Fruit fly (Drosophila melanogaster) whole organism, embryonic: ENCODE data around the gene Nsun2.

ENCODE experiments used
- Antp ChIP-seq: fragments of 200-800 bp; sonication (Bioruptor generic); optimal IDR thresholded peaks from 3 replicates; lab custom pipeline; 2016; ENCODE audit warnings: missing biosample characterization, missing genetic modification characterization
- B-H2 ChIP-seq: fragments of 200-800 bp; sonication (Bioruptor generic); optimal IDR thresholded peaks from 2 replicates; lab custom pipeline; 2018; ENCODE audit warnings: missing biosample characterization, mild to moderate bottlenecking, missing genetic modification characterization
- CG1024 ChIP-seq: fragments of 200-800 bp; sonication (Bioruptor generic); IDR thresholded peaks from 2 replicates; pipeline ENCODE4 v1.3.6; 2022; ENCODE audit warnings: missing biosample characterization, missing genetic modification characterization
- CG10654 ChIP-seq: fragments of 200-800 bp; sonication (Bioruptor generic); optimal IDR thresholded peaks from 2 replicates; lab custom pipeline; 2016; ENCODE audit warnings: missing biosample characterization, missing genetic modification characterization
- CG11093 ChIP-seq: fragments of 200-800 bp; sonication (Bioruptor generic); IDR thresholded peaks from 3 replicates; pipeline ENCODE4 v1.3.6; 2022; ENCODE audit warnings: missing biosample characterization, missing genetic modification characterization
- CG11504 ChIP-seq: fragments of 200-800 bp; sonication (Bioruptor generic); optimal IDR thresholded peaks from 3 replicates; lab custom pipeline; 2019; ENCODE audit warnings: missing biosample characterization, mild to moderate bottlenecking, missing genetic modification characterization, moderate library complexity
- CG12942 ChIP-seq: fragments of 200-800 bp; sonication (Bioruptor generic); optimal IDR thresholded peaks from 3 replicates; lab custom pipeline; 2016; ENCODE audit warnings: missing biosample characterization, missing genetic modification characterization
- CG13296 ChIP-seq: fragments of 200-800 bp; sonication (Bioruptor generic); optimal IDR thresholded peaks from 3 replicates; lab custom pipeline; 2018; ENCODE audit warnings: missing biosample characterization, mild to moderate bottlenecking, missing genetic modification characterization
- CG14014 ChIP-seq: fragments of 200-800 bp; sonication (Bioruptor generic); IDR thresholded peaks from 2 replicates; pipeline ENCODE4 v1.3.6; 2022; ENCODE audit warnings: missing biosample characterization, missing genetic modification characterization
- CG14050 ChIP-seq: fragments of 200-800 bp; sonication (Bioruptor generic); IDR thresholded peaks from 3 replicates; pipeline ENCODE4 v1.3.6; 2022; ENCODE audit warnings: missing biosample characterization, missing genetic modification characterization
- CG18011 ChIP-seq: fragments of 200-800 bp; sonication (Bioruptor generic); optimal IDR thresholded peaks from 2 replicates; lab custom pipeline; 2017; ENCODE audit warnings: missing biosample characterization, missing genetic modification characterization, mild to moderate bottlenecking, moderate library complexity, missing genotype
- CG2120 ChIP-seq: fragments of 200-800 bp; sonication (Bioruptor generic); optimal IDR thresholded peaks from 3 replicates; lab custom pipeline; 2016; ENCODE audit warnings: missing biosample characterization, missing genetic modification characterization
- CG2712 ChIP-seq: fragments of 200-800 bp; optimal IDR thresholded peaks from 3 replicates; lab custom pipeline; 2019; ENCODE audit warnings: missing biosample characterization, mild to moderate bottlenecking, missing genetic modification characterization, moderate library complexity
- CG3163 ChIP-seq: fragments of 200-800 bp; sonication (Bioruptor generic); optimal IDR thresholded peaks from 3 replicates; lab custom pipeline; 2016; ENCODE audit warnings: missing biosample characterization, missing genetic modification characterization
- CG4854 ChIP-seq: fragments of 200-800 bp; sonication (Bioruptor generic); optimal IDR thresholded peaks from 2 replicates; lab custom pipeline; 2016; ENCODE audit warnings: missing biosample characterization, missing genetic modification characterization, inconsistent platforms
- CG5953 ChIP-seq: fragments of 200-800 bp; sonication (Bioruptor generic); IDR thresholded peaks from 2 replicates; pipeline ENCODE4 v1.3.6; 2022; ENCODE audit warnings: missing biosample characterization, missing genetic modification characterization
- CG6689 ChIP-seq: fragments of 200-800 bp; sonication (Bioruptor generic); IDR thresholded peaks from 2 replicates; pipeline ENCODE4 v1.3.6; 2022; ENCODE audit warnings: missing biosample characterization, missing genetic modification characterization
- CG8388 ChIP-seq: fragments of 200-800 bp; sonication (Bioruptor generic); optimal IDR thresholded peaks from 2 replicates; lab custom pipeline; 2019; ENCODE audit warnings: missing biosample characterization, mild to moderate bottlenecking, missing genetic modification characterization, moderate library complexity
- CG9437 ChIP-seq: fragments of 200-800 bp; sonication (Bioruptor generic); optimal IDR thresholded peaks from 2 replicates; lab custom pipeline; 2018; ENCODE audit warnings: missing biosample characterization, mild to moderate bottlenecking, missing genetic modification characterization
- CG9727 ChIP-seq: fragments of 200-800 bp; sonication (Bioruptor generic); optimal IDR thresholded peaks from 3 replicates; lab custom pipeline; 2017; ENCODE audit warnings: missing biosample characterization, mild to moderate bottlenecking, missing genetic modification characterization
- Dad ChIP-seq: fragments of 200-800 bp; sonication (Bioruptor generic); optimal IDR thresholded peaks from 3 replicates; lab custom pipeline; 2016; ENCODE audit warnings: missing biosample characterization, missing genetic modification characterization
- Dref ChIP-seq: fragments of 200-800 bp; sonication (Bioruptor generic); IDR thresholded peaks from 2 replicates; pipeline ENCODE4 v1.3.6; 2022; ENCODE audit warnings: missing biosample characterization, missing genetic modification characterization
- Fer3 ChIP-seq: fragments of 200-800 bp; sonication (Bioruptor generic); optimal IDR thresholded peaks from 2 replicates; lab custom pipeline; 2018; ENCODE audit warnings: missing biosample characterization, mild to moderate bottlenecking, missing genetic modification characterization, moderate library complexity
- HLHmδ ChIP-seq: fragments of 200-800 bp; sonication (Bioruptor generic); optimal IDR thresholded peaks from 2 replicates; lab custom pipeline; 2018; ENCODE audit warnings: missing biosample characterization, mild to moderate bottlenecking, missing genetic modification characterization, moderate library complexity
- Hey ChIP-seq: fragments of 200-800 bp; sonication (Bioruptor generic); optimal IDR thresholded peaks from 3 replicates; lab custom pipeline; 2018; ENCODE audit warnings: missing biosample characterization, mild to moderate bottlenecking, missing genetic modification characterization
- Hmr ChIP-seq: fragments of 200-800 bp; sonication (Bioruptor generic); optimal IDR thresholded peaks from 3 replicates; lab custom pipeline; 2017; ENCODE audit warnings: mild to moderate bottlenecking, missing biosample characterization, missing genetic modification reagents, missing genetic modification characterization
- Hsf ChIP-seq: fragments of 200-800 bp; sonication (Bioruptor generic); optimal IDR thresholded peaks from 3 replicates; lab custom pipeline; 2016; ENCODE audit warnings: missing biosample characterization, missing genetic modification characterization
- Kr ChIP-seq: fragments of 200-800 bp; sonication (Bioruptor generic); optimal IDR thresholded peaks from 2 replicates; lab custom pipeline; 2017; ENCODE audit warnings: missing biosample characterization, mild to moderate bottlenecking, missing genetic modification characterization
- NC2β ChIP-seq: fragments of 200-800 bp; sonication (Bioruptor generic); optimal IDR thresholded peaks from 2 replicates; lab custom pipeline; 2016; ENCODE audit warnings: missing biosample characterization, missing genetic modification characterization
- Poxn ChIP-seq: fragments of 200-800 bp; sonication (Bioruptor generic); IDR thresholded peaks from 2 replicates; pipeline ENCODE4 v1.3.6; 2022; ENCODE audit warnings: missing biosample characterization, missing genetic modification characterization
- ab ChIP-seq: fragments of 200-800 bp; sonication (Bioruptor generic); optimal IDR thresholded peaks from 2 replicates; lab custom pipeline; 2016; ENCODE audit warnings: missing biosample characterization, missing genetic modification characterization
- amos ChIP-seq: fragments of 200-800 bp; sonication (Bioruptor generic); IDR thresholded peaks from 2 replicates; pipeline ENCODE4 v1.3.6; 2022; ENCODE audit warnings: missing biosample characterization, missing genetic modification characterization; ENCODE audit not compliant: partially characterized antibody
- aop ChIP-seq: fragments of 200-800 bp; sonication (Bioruptor generic); IDR thresholded peaks from 2 replicates; pipeline ENCODE4 v1.3.6; 2022; ENCODE audit warnings: missing biosample characterization, missing genetic modification characterization
- cad ChIP-seq: fragments of >200 bp; optimal IDR thresholded peaks from 2 replicates; lab custom pipeline; 2017; ENCODE audit warnings: missing biosample characterization, missing genetic modification characterization
- caup ChIP-seq: fragments of 200-800 bp; sonication (Bioruptor generic); optimal IDR thresholded peaks from 3 replicates; lab custom pipeline; 2017; ENCODE audit warnings: missing biosample characterization, mild to moderate bottlenecking, missing genetic modification characterization, moderate library complexity; ENCODE audit not compliant: severe bottlenecking
- croc ChIP-seq: fragments of 200-800 bp; sonication (Bioruptor generic); conservative IDR thresholded peaks from 3 replicates; pipeline ENCODE4 v1.3.6; 2022; ENCODE audit warnings: missing biosample characterization, missing genetic modification characterization
- danr ChIP-seq: fragments of 200-800 bp; sonication (Bioruptor generic); IDR thresholded peaks from 2 replicates; pipeline ENCODE4 v1.3.6; 2022; ENCODE audit warnings: missing biosample characterization, missing genetic modification characterization
- dmrt11E ChIP-seq: fragments of 200-800 bp; sonication (Bioruptor generic); optimal IDR thresholded peaks from 3 replicates; lab custom pipeline; 2018; ENCODE audit warnings: missing biosample characterization, mild to moderate bottlenecking, missing genetic modification characterization, moderate library complexity
- insv ChIP-seq, 2 experiments: fragments of 200-800 bp; sonication (Bioruptor generic); optimal IDR thresholded peaks; 3 replicates each; lab custom pipeline; 2016 to 2018; ENCODE audit warnings: missing biosample characterization in 2 of 2, missing genetic modification characterization in 2 of 2
- klu ChIP-seq: fragments of 200-800 bp; sonication (Bioruptor generic); IDR thresholded peaks from 2 replicates; pipeline ENCODE4 v1.3.6; 2022; ENCODE audit warnings: missing biosample characterization, missing genetic modification characterization
- knrl ChIP-seq: fragments of 200-800 bp; sonication (Bioruptor generic); IDR thresholded peaks from 3 replicates; pipeline ENCODE4 v1.3.6; 2022; ENCODE audit warnings: missing biosample characterization, missing genetic modification characterization; ENCODE audit not compliant: partially characterized antibody
- lmd ChIP-seq: fragments of 200-800 bp; sonication (Bioruptor generic); IDR thresholded peaks from 2 replicates; pipeline ENCODE4 v1.3.6; 2022; ENCODE audit warnings: missing biosample characterization, missing genetic modification characterization
- mam ChIP-seq: fragments of 200-800 bp; sonication (Bioruptor generic); optimal IDR thresholded peaks from 3 replicates; lab custom pipeline; 2016; ENCODE audit warnings: missing biosample characterization, missing genetic modification characterization
- mirr ChIP-seq: fragments of 200-800 bp; sonication (Bioruptor generic); optimal IDR thresholded peaks from 3 replicates; lab custom pipeline; 2018; ENCODE audit warnings: missing biosample characterization, mild to moderate bottlenecking, missing genetic modification characterization
- nerfin-2 ChIP-seq: fragments of 200-800 bp; sonication (Bioruptor generic); IDR thresholded peaks from 2 replicates; pipeline ENCODE4 v1.3.6; 2022; ENCODE audit warnings: missing biosample characterization, missing genetic modification characterization; ENCODE audit not compliant: partially characterized antibody
- p53 ChIP-seq: fragments of 200-800 bp; sonication (Bioruptor generic); optimal IDR thresholded peaks from 2 replicates; lab custom pipeline; 2016; ENCODE audit warnings: missing biosample characterization, missing genetic modification characterization
- sens ChIP-seq: fragments of 200-800 bp; sonication (Bioruptor generic); peaks from one replicate; lab custom pipeline; 2016; ENCODE audit warnings: missing biosample characterization, missing genetic modification characterization
- slou ChIP-seq: fragments of 200-800 bp; sonication (Bioruptor generic); optimal IDR thresholded peaks from 3 replicates; lab custom pipeline; 2016; ENCODE audit warnings: missing biosample characterization, missing genetic modification characterization
- sr ChIP-seq: fragments of 200-800 bp; sonication (Bioruptor generic); IDR thresholded peaks from 3 replicates; pipeline ENCODE4 v1.3.6; 2022; ENCODE audit warnings: missing biosample characterization, missing genetic modification characterization
- tap ChIP-seq: fragments of 200-800 bp; optimal IDR thresholded peaks from 3 replicates; lab custom pipeline; 2019; ENCODE audit warnings: missing biosample characterization, mild to moderate bottlenecking, missing genetic modification characterization, moderate library complexity
- twi ChIP-seq: fragments of 200-800 bp; optimal IDR thresholded peaks from 2 replicates; lab custom pipeline; 2019; ENCODE audit warnings: missing biosample characterization, mild to moderate bottlenecking, missing genetic modification characterization, moderate library complexity
- tx ChIP-seq: fragments of 200-800 bp; sonication (Bioruptor generic); optimal IDR thresholded peaks from 2 replicates; lab custom pipeline; 2016; ENCODE audit warnings: missing biosample characterization, missing genetic modification characterization

The Nsun2 gene

DNA sequence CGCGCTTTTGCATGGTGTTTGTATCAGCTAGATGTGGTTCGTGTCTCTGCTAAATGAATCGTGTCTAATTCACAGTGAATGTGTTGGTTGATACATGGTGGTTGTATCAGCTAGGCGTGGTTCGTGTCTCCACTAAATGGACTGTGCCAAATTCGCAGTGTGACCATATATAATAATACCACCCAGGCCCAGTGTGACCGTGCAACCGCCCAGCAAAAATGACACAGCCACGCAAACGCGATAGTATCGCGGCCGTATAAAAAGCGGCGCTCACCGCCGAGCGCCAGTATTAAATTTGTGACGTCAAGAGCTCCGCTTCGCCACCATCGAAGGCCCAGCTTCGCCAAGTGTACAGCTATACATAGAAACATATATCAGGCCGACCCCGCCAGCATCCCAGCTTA is 7.7 kb downstream of the Nsun2 start, which contains the start of gene cib (continued):
- TF ChIP-seq insv (GFP tag; optimal IDR thresholded peaks at IDR 0.05; lab: Kevin White, UChicago), result peak in 1 of 2 experiments; percentile 79
- TF ChIP-seq knrl (GFP tag; lab: Robert Waterston, UW), result peak; percentile 81
- no peak for TF ChIP-seq CG11093 (GFP tag; lab: Robert Waterston, UW)
- TF ChIP-seq Hey (tag; lab: Kevin White, UChicago), result no peak
- peak; percentile 26 for TF ChIP-seq CG3163 (GFP tag; lab: Kevin White, UChicago)
- TF ChIP-seq dmrt11E (tag; lab: Kevin White, UChicago), result no peak
- peak; percentile 8 for TF ChIP-seq mam (GFP tag; lab: Kevin White, UChicago)
- peak; percentile 28 for TF ChIP-seq tx
- TF ChIP-seq CG14014 (GFP tag; lab: Robert Waterston, UW), result peak; percentile 28; the same call in 1 of the 2 replicates
- no peak for TF ChIP-seq danr (GFP tag; lab: Robert Waterston, UW)
- peak; percentile 90 for TF ChIP-seq amos (GFP tag; lab: Robert Waterston, UW)
- peak; percentile 65 for TF ChIP-seq NC2β (GFP tag; lab: Kevin White, UChicago)
- TF ChIP-seq croc (GFP tag; lab: Robert Waterston, UW), result no peak
- no peak for TF ChIP-seq Poxn (GFP tag; lab: Robert Waterston, UW)
- no peak for TF ChIP-seq CG9437
- peak; percentile 70 for TF ChIP-seq p53
- no peak for TF ChIP-seq CG12942
- TF ChIP-seq Kr (GFP tag; lab: Kevin White, UChicago), result no peak
- 0 out of 3 replicates have a peak, but pooled peaks have one; percentile 19 for TF ChIP-seq sr (GFP tag; lab: Robert Waterston, UW)
- no peak for TF ChIP-seq ab (GFP tag; lab: Kevin White, UChicago)
- TF ChIP-seq sens (GFP tag; lab: Kevin White, UChicago), result no peak
- no peak for TF ChIP-seq CG9727 (GFP tag; lab: Kevin White, UChicago)
- no peak for TF ChIP-seq CG10654
- TF ChIP-seq caup, result peak; percentile 64
- peak; percentile 35 for TF ChIP-seq CG11504 (tag; lab: Kevin White, UChicago)
- TF ChIP-seq Antp (GFP tag; lab: Kevin White, UChicago), result peak; percentile 10
- TF ChIP-seq slou (GFP tag; lab: Kevin White, UChicago), result no peak
- TF ChIP-seq CG1024 (GFP tag; lab: Robert Waterston, UW), result no peak
- peak; percentile 87 for TF ChIP-seq Hmr (GFP tag; lab: Kevin White, UChicago)
- peak; percentile 53 for TF ChIP-seq Dref (GFP tag; lab: Robert Waterston, UW)
- TF ChIP-seq klu, result no peak
- no peak for TF ChIP-seq cad (GFP tag; lab: Kevin White, UChicago)
- TF ChIP-seq B-H2 (GFP tag; lab: Kevin White, UChicago), result peak; percentile 51
- peak; percentile 14 for TF ChIP-seq CG4854
- no peak for TF ChIP-seq CG8388 (GFP tag; lab: Kevin White, UChicago)
- peak; percentile 40 for TF ChIP-seq Fer3
- peak; percentile 97 for TF ChIP-seq CG2712 (tag; lab: Kevin White, UChicago)
- TF ChIP-seq Hsf (GFP tag; lab: Kevin White, UChicago), result no peak
- peak; percentile 14 for TF ChIP-seq HLHmδ (GFP tag; lab: Kevin White, UChicago)
- TF ChIP-seq tap (tag; lab: Kevin White, UChicago), result no peak
- TF ChIP-seq Dad (GFP tag; lab: Kevin White, UChicago), result peak; percentile 53
- peak; percentile 39; the same call in 1 of the 2 replicates for TF ChIP-seq CG6689
- peak; percentile 32 for TF ChIP-seq CG13296 (GFP tag; lab: Kevin White, UChicago)
- TF ChIP-seq CG5953, result no peak
- TF ChIP-seq aop (GFP tag; lab: Robert Waterston, UW), result no peak
- TF ChIP-seq mirr (GFP tag; lab: Kevin White, UChicago), result no peak
- no peak for TF ChIP-seq twi (tag; lab: Kevin White, UChicago)
- peak; percentile 47 for TF ChIP-seq CG2120
- TF ChIP-seq CG14050, result no peak
- no peak for TF ChIP-seq lmd
- TF ChIP-seq CG18011, result no peak
- TF ChIP-seq nerfin-2, result peak; percentile 64
